Worm (Caenorhabditis elegans): Measurements from ENCODE around the gene R07B7.2.

Gene R07B7.2

ce11 chrV:12047735-12048134 is 11.8 kb downstream of the R07B7.2 start:
- TF ChIP-seq fkh-4 (tag; optimal IDR thresholded peaks at IDR 0.05; ENCODE audit: borderline replicate concordance) (no peak), snpc-4 (tag; optimal IDR thresholded peaks at IDR 0.05) (peak; percentile 56)

ce11 chrV:12045132-12045531 is 14.4 kb downstream of the R07B7.2 start, which contains the start of gene F10C2.5:
Gene F10C2.5 (plus strand): TSS chrV:12045432.
- no peak for TF ChIP-seq pqm-1 (tag; optimal IDR thresholded peaks at IDR 0.05)

- peak; percentile 82 for TF ChIP-seq nhr-71 (tag; optimal IDR thresholded peaks at IDR 0.05)
- no peak for TF ChIP-seq egl-27 (tag; optimal IDR thresholded peaks at IDR 0.05)
- TF ChIP-seq Y116A8C.19 (tag; optimal IDR thresholded peaks at IDR 0.05; ENCODE audit: borderline replicate concordance) = no peak
- TF ChIP-seq jun-1 (tag; optimal IDR thresholded peaks at IDR 0.05) = no peak
- no peak for TF ChIP-seq ceh-88 (GFP tag; IDR thresholded peaks at IDR 0.05)
- TF ChIP-seq xbp-1 (tag; optimal IDR thresholded peaks at IDR 0.05) = peak; percentile 64
- TF ChIP-seq sptf-1 (tag; optimal IDR thresholded peaks at IDR 0.05) = no peak
- no peak for TF ChIP-seq lin-39 (tag; optimal IDR thresholded peaks at IDR 0.05)
- no peak for TF ChIP-seq zip-4 (GFP tag; optimal IDR thresholded peaks at IDR 0.05)
- TF ChIP-seq nhr-90 (tag; optimal IDR thresholded peaks at IDR 0.05; ENCODE audit: poor library complexity) = peak; percentile 27
- TF ChIP-seq lin-14 (GFP tag; optimal IDR thresholded peaks at IDR 0.05) = no peak
- TF ChIP-seq efl-3 (GFP tag; optimal IDR thresholded peaks at IDR 0.05) = no peak
- TF ChIP-seq ama-1 (optimal IDR thresholded peaks at IDR 0.05) = no peak
- TF ChIP-seq unc-62 (GFP tag; optimal IDR thresholded peaks at IDR 0.05) = no peak
- no peak for TF ChIP-seq hlh-17 (GFP tag; optimal IDR thresholded peaks at IDR 0.05; ENCODE audit: borderline replicate concordance)
- peak; percentile 63 to 84 for TF ChIP-seq lsy-2 (tag; optimal IDR thresholded peaks at IDR 0.05)
- TF ChIP-seq isw-1 (GFP tag; IDR thresholded peaks at IDR 0.05) = peak; percentile 48
- peak; percentile 48 for TF ChIP-seq nhr-19 (GFP tag; conservative IDR thresholded peaks at IDR 0.05)
- no peak for TF ChIP-seq aly-2 (tag; optimal IDR thresholded peaks at IDR 0.05)
- TF ChIP-seq pqm-1 (tag; optimal IDR thresholded peaks at IDR 0.05) = no peak
- no peak for TF ChIP-seq nhr-76 (tag; optimal IDR thresholded peaks at IDR 0.05)
- TF ChIP-seq elt-2 (tag; optimal IDR thresholded peaks at IDR 0.05) = no peak
- TF ChIP-seq pag-3 (tag; optimal IDR thresholded peaks at IDR 0.05; ENCODE audit: borderline replicate concordance, insufficient read depth) = no peak
- no peak for TF ChIP-seq fkh-10 (GFP tag; optimal IDR thresholded peaks at IDR 0.05)
- TF ChIP-seq snu-23 (GFP tag; optimal IDR thresholded peaks at IDR 0.05) = peak; percentile 76
- no peak for TF ChIP-seq egl-13 (tag; optimal IDR thresholded peaks at IDR 0.05)
- TF ChIP-seq tlp-1 (tag; optimal IDR thresholded peaks at IDR 0.05) = no peak
- no peak for TF ChIP-seq fos-1 (tag; optimal IDR thresholded peaks at IDR 0.05)
- peak; percentile 48 for TF ChIP-seq unc-86 (tag; optimal IDR thresholded peaks at IDR 0.05)
- TF ChIP-seq nhr-77 (tag; optimal IDR thresholded peaks at IDR 0.05) = peak; percentile 51
- TF ChIP-seq swsn-7 (tag; optimal IDR thresholded peaks at IDR 0.05) = peak; percentile 54
- no peak for TF ChIP-seq zag-1 (tag; optimal IDR thresholded peaks at IDR 0.05)
- no peak for TF ChIP-seq nhr-11 (tag; optimal IDR thresholded peaks at IDR 0.05)
- peak; percentile 28 for TF ChIP-seq dsc-1 (tag; optimal IDR thresholded peaks at IDR 0.05)
- TF ChIP-seq ces-1 (GFP tag; optimal IDR thresholded peaks at IDR 0.05) = no peak
- no peak for TF ChIP-seq sox-4 (tag; optimal IDR thresholded peaks at IDR 0.05)
- TF ChIP-seq ztf-11 (tag; optimal IDR thresholded peaks at IDR 0.05) = no peak
- TF ChIP-seq blmp-1 (tag; optimal IDR thresholded peaks at IDR 0.05) = peak; percentile 60
- TF ChIP-seq nhr-12 (tag; optimal IDR thresholded peaks at IDR 0.05) = no peak
- TF ChIP-seq lin-13 (GFP tag; optimal IDR thresholded peaks at IDR 0.05) = no peak
- no peak for TF ChIP-seq lir-3 (tag; optimal IDR thresholded peaks at IDR 0.05; ENCODE audit: poor library complexity)
- TF ChIP-seq C34B4.2 (tag; optimal IDR thresholded peaks at IDR 0.05) = no peak
- peak; percentile 92 to 96 (median 94) for TF ChIP-seq dpl-1 (GFP tag; optimal IDR thresholded peaks at IDR 0.05)
- no peak for TF ChIP-seq hlh-4 (tag; optimal IDR thresholded peaks at IDR 0.05)
- TF ChIP-seq unc-98 (GFP tag; IDR thresholded peaks at IDR 0.05) = no peak
Measured at ce11 chrV:12040823-12041606, 18.5 kb downstream of the R07B7.2 start, which contains the start of the genes kup-1 and F10C2.4. Gene kup-1 (minus strand): TSS chrV:12040873. Gene F10C2.4 (plus strand): TSS chrV:12041556.

All from whole organism, L1 larva.